Fruit fly (Drosophila melanogaster): ENCODE measurements around the gene Ing3.

dm6 chrX:18663362-18663761 lies 10.5 kb upstream of the Ing3 start:
- no peak for TF ChIP-seq dl (GFP tag; optimal IDR thresholded peaks at IDR 0.05; ENCODE audit: insufficient read depth in 1 of 2, partially characterized antibody in 2 of 2)
- no peak for TF ChIP-seq CG32264 (GFP tag; optimal IDR thresholded peaks at IDR 0.05)

Measured in whole organism, wandering third instar larva.